Fruit fly (Drosophila melanogaster) whole organism, embryonic: Measurements from ENCODE around the gene spirit.

Source experiments
- Bgb ChIP-seq: fragments of 200-800 bp; sonication (Bioruptor generic); IDR thresholded peaks from 2 replicates; pipeline ENCODE4 v1.3.6; 2022; ENCODE audit warnings: missing biosample characterization, missing genetic modification characterization; ENCODE audit not compliant: partially characterized antibody
- CG10267 ChIP-seq: fragments of 200-800 bp; sonication (Bioruptor generic); optimal IDR thresholded peaks from 2 replicates; lab custom pipeline; 2018; ENCODE audit warnings: missing biosample characterization, mild to moderate bottlenecking, missing genetic modification characterization, moderate library complexity
- CG11398 ChIP-seq: fragments of 200-800 bp; sonication (Bioruptor generic); optimal IDR thresholded peaks from 2 replicates; lab custom pipeline; 2016; ENCODE audit warnings: missing biosample characterization, missing genetic modification characterization
- CG11504 ChIP-seq: fragments of 200-800 bp; sonication (Bioruptor generic); optimal IDR thresholded peaks from 3 replicates; lab custom pipeline; 2019; ENCODE audit warnings: missing biosample characterization, mild to moderate bottlenecking, missing genetic modification characterization, moderate library complexity
- CG12769 ChIP-seq: fragments of 200-800 bp; sonication (Bioruptor generic); optimal IDR thresholded peaks from 2 replicates; lab custom pipeline; 2019; ENCODE audit warnings: missing biosample characterization, mild to moderate bottlenecking, missing genetic modification characterization, moderate library complexity
- CG13894 ChIP-seq: fragments of 200-800 bp; sonication (Bioruptor generic); optimal IDR thresholded peaks from 3 replicates; lab custom pipeline; 2018; ENCODE audit warnings: missing biosample characterization, mild to moderate bottlenecking, missing genetic modification characterization, moderate library complexity
- CG15269 ChIP-seq: fragments of 200-800 bp; sonication (Bioruptor generic); optimal IDR thresholded peaks from 2 replicates; lab custom pipeline; 2018; ENCODE audit warnings: missing biosample characterization, mild to moderate bottlenecking, missing genetic modification characterization, moderate library complexity
- CG1529 ChIP-seq: fragments of 200-800 bp; sonication (Bioruptor generic); optimal IDR thresholded peaks from 3 replicates; lab custom pipeline; 2018; ENCODE audit warnings: missing biosample characterization, missing genetic modification characterization
- CG15514 ChIP-seq: fragments of 200-800 bp; sonication (Bioruptor generic); optimal IDR thresholded peaks from 3 replicates; lab custom pipeline; 2017; ENCODE audit warnings: missing biosample characterization, missing genetic modification characterization, mild to moderate bottlenecking, moderate library complexity, missing genetic modification reagents
- CG31365 ChIP-seq: fragments of 200-800 bp; sonication (Bioruptor generic); optimal IDR thresholded peaks from 2 replicates; lab custom pipeline; 2018; ENCODE audit warnings: missing biosample characterization, mild to moderate bottlenecking, missing genetic modification characterization
- CG4617 ChIP-seq: fragments of 200-800 bp; sonication (Bioruptor generic); optimal IDR thresholded peaks from 3 replicates; lab custom pipeline; 2016; ENCODE audit warnings: missing biosample characterization, missing genetic modification characterization, borderline replicate concordance
- CG4707 ChIP-seq: fragments of 200-800 bp; sonication (Bioruptor generic); optimal IDR thresholded peaks from 2 replicates; lab custom pipeline; 2018; ENCODE audit warnings: missing biosample characterization, mild to moderate bottlenecking, missing genetic modification characterization, moderate library complexity
- CG6689 ChIP-seq: fragments of 200-800 bp; sonication (Bioruptor generic); IDR thresholded peaks from 2 replicates; pipeline ENCODE4 v1.3.6; 2022; ENCODE audit warnings: missing biosample characterization, missing genetic modification characterization
- CG7928 ChIP-seq: fragments of 200-800 bp; sonication (Bioruptor generic); optimal IDR thresholded peaks from 2 replicates; lab custom pipeline; 2017; ENCODE audit warnings: missing biosample characterization, mild to moderate bottlenecking, missing genetic modification characterization
- CHES-1-like ChIP-seq: fragments of 200-800 bp; sonication (Bioruptor generic); optimal IDR thresholded peaks from 2 replicates; lab custom pipeline; 2016; ENCODE audit warnings: missing biosample characterization, missing genetic modification characterization
- CrebB ChIP-seq: fragments of 200-800 bp; sonication (Bioruptor generic); optimal IDR thresholded peaks from 3 replicates; lab custom pipeline; 2018; ENCODE audit warnings: missing biosample characterization, mild to moderate bottlenecking, missing genetic modification characterization
- Dbx ChIP-seq: fragments of 200-800 bp; sonication (Bioruptor generic); IDR thresholded peaks from 3 replicates; pipeline ENCODE4 v1.3.6; 2022; ENCODE audit warnings: missing biosample characterization, missing genetic modification characterization
- Doc2 ChIP-seq: fragments of 200-800 bp; sonication (Bioruptor generic); IDR thresholded peaks from 2 replicates; pipeline ENCODE4 v1.3.6; 2022; ENCODE audit warnings: missing biosample characterization, missing genetic modification characterization
- E2f1 ChIP-seq: fragments of 200-800 bp; sonication (Bioruptor generic); IDR thresholded peaks from 2 replicates; pipeline ENCODE4 v1.3.6; 2022; ENCODE audit warnings: missing biosample characterization, missing genetic modification characterization
- E2f2 ChIP-seq: fragments of 200-800 bp; sonication (Bioruptor generic); IDR thresholded peaks from 2 replicates; pipeline ENCODE4 v1.3.6; 2022; ENCODE audit warnings: missing biosample characterization, missing genetic modification characterization
- HHEX ChIP-seq: fragments of 200-800 bp; sonication (Bioruptor generic); optimal IDR thresholded peaks from 3 replicates; lab custom pipeline; 2017; ENCODE audit warnings: missing biosample characterization, mild to moderate bottlenecking, missing genetic modification characterization, missing genetic modification reagents
- Kr ChIP-seq: fragments of 200-800 bp; sonication (Bioruptor generic); optimal IDR thresholded peaks from 2 replicates; lab custom pipeline; 2017; ENCODE audit warnings: missing biosample characterization, mild to moderate bottlenecking, missing genetic modification characterization
- MESR4 ChIP-seq: fragments of 200-800 bp; sonication (Bioruptor generic); optimal IDR thresholded peaks from 2 replicates; lab custom pipeline; 2018; ENCODE audit warnings: missing biosample characterization, mild to moderate bottlenecking, missing genetic modification characterization, moderate library complexity
- NfI ChIP-seq: fragments of 200-800 bp; sonication (Bioruptor generic); optimal IDR thresholded peaks from 3 replicates; lab custom pipeline; 2018; ENCODE audit warnings: missing biosample characterization, mild to moderate bottlenecking, missing genetic modification characterization, moderate library complexity
- Pdp1 ChIP-seq, 2 experiments: fragments of 200-800 bp; sonication (Bioruptor generic); optimal IDR thresholded peaks; 3 replicates each; lab custom pipeline; 2016; ENCODE audit warnings: missing biosample characterization in 2 of 2, missing genetic modification characterization in 2 of 2, mild to moderate bottlenecking in 1 of 2, moderate library complexity in 1 of 2
- ab ChIP-seq: fragments of 200-800 bp; sonication (Bioruptor generic); optimal IDR thresholded peaks from 2 replicates; lab custom pipeline; 2016; ENCODE audit warnings: missing biosample characterization, missing genetic modification characterization
- ase ChIP-seq: fragments of 200-800 bp; sonication (Bioruptor generic); IDR thresholded peaks from 3 replicates; pipeline ENCODE4 v1.3.6; 2022; ENCODE audit warnings: missing biosample characterization, missing genetic modification characterization
- ato ChIP-seq: fragments of 200-800 bp; sonication (Bioruptor generic); IDR thresholded peaks from 2 replicates; pipeline ENCODE4 v1.3.6; 2022; ENCODE audit warnings: missing biosample characterization, missing genetic modification characterization; ENCODE audit not compliant: partially characterized antibody
- bab2 ChIP-seq: fragments of 200-800 bp; sonication (Bioruptor generic); optimal IDR thresholded peaks from 2 replicates; lab custom pipeline; 2016; ENCODE audit warnings: missing biosample characterization, missing genetic modification characterization
- bcd ChIP-seq: fragments of 200-800 bp; sonication (Bioruptor generic); optimal IDR thresholded peaks from 2 replicates; lab custom pipeline; 2017; ENCODE audit warnings: missing biosample characterization, mild to moderate bottlenecking, missing genetic modification characterization
- cato ChIP-seq: fragments of 200-800 bp; sonication (Bioruptor generic); optimal IDR thresholded peaks from 2 replicates; lab custom pipeline; 2016; ENCODE audit warnings: missing biosample characterization, missing genetic modification characterization, borderline replicate concordance
- cg ChIP-seq: fragments of 200-800 bp; sonication (Bioruptor generic); optimal IDR thresholded peaks from 3 replicates; lab custom pipeline; 2019; ENCODE audit warnings: missing biosample characterization, mild to moderate bottlenecking, missing genetic modification characterization, moderate library complexity
- danr ChIP-seq: fragments of 200-800 bp; sonication (Bioruptor generic); IDR thresholded peaks from 2 replicates; pipeline ENCODE4 v1.3.6; 2022; ENCODE audit warnings: missing biosample characterization, missing genetic modification characterization
- dati ChIP-seq: fragments of 200-800 bp; sonication (Bioruptor generic); IDR thresholded peaks from 2 replicates; pipeline ENCODE4 v1.3.6; 2022; ENCODE audit warnings: missing biosample characterization, missing genetic modification characterization
- dimm ChIP-seq: fragments of 200-800 bp; sonication (Bioruptor generic); IDR thresholded peaks from 2 replicates; pipeline ENCODE4 v1.3.6; 2022; ENCODE audit warnings: missing biosample characterization, missing genetic modification characterization
- ems ChIP-seq: fragments of 200-800 bp; sonication (Bioruptor generic); optimal IDR thresholded peaks from 3 replicates; lab custom pipeline; 2016; ENCODE audit warnings: missing biosample characterization, missing genetic modification characterization
- esg ChIP-seq: fragments of 200-800 bp; sonication (Bioruptor generic); conservative IDR thresholded peaks from 2 replicates; pipeline ENCODE4 v1.3.6; 2022; ENCODE audit warnings: missing biosample characterization, missing genetic modification characterization
- ftz-f1 ChIP-seq: fragments of 200-800 bp; sonication (Bioruptor generic); optimal IDR thresholded peaks from 2 replicates; lab custom pipeline; 2016; ENCODE audit warnings: missing biosample characterization, missing genetic modification characterization
- gcm ChIP-seq: fragments of 200-800 bp; sonication (Bioruptor generic); optimal IDR thresholded peaks from 2 replicates; lab custom pipeline; 2019; ENCODE audit warnings: missing biosample characterization, mild to moderate bottlenecking, missing genetic modification characterization, moderate library complexity
- gcm2 ChIP-seq: fragments of 200-800 bp; sonication (Bioruptor generic); optimal IDR thresholded peaks from 2 replicates; lab custom pipeline; 2016; ENCODE audit warnings: missing biosample characterization, missing genetic modification characterization
- hkb ChIP-seq, 2 experiments: fragments of 200-800 bp in 1 of 2; fragments of >200 bp in 1 of 2; sonication (Bioruptor generic) in 1 of 2; IDR thresholded peaks in 1 of 2; optimal IDR thresholded peaks in 1 of 2; 2 replicates each; pipeline versions ENCODE4 v1.3.6 to Lab custom; 2017 to 2022; ENCODE audit warnings: missing biosample characterization in 1 of 2, missing genetic modification characterization in 1 of 2
- jigr1 ChIP-seq: fragments of 200-800 bp; sonication (Bioruptor generic); IDR thresholded peaks from 3 replicates; pipeline ENCODE4 v1.3.6; 2022; ENCODE audit warnings: missing biosample characterization, missing genetic modification characterization
- maf-S ChIP-seq: fragments of 200-800 bp; sonication (Bioruptor generic); optimal IDR thresholded peaks from 2 replicates; lab custom pipeline; 2016; ENCODE audit warnings: missing biosample characterization, missing genetic modification characterization
- nau ChIP-seq: fragments of 200-800 bp; sonication (Bioruptor generic); optimal IDR thresholded peaks from 3 replicates; lab custom pipeline; 2017; ENCODE audit warnings: missing biosample characterization, mild to moderate bottlenecking, missing genetic modification characterization, missing genetic modification reagents
- nerfin-1 ChIP-seq: fragments of 200-800 bp; sonication (Bioruptor generic); optimal IDR thresholded peaks from 3 replicates; lab custom pipeline; 2019; ENCODE audit warnings: missing biosample characterization, mild to moderate bottlenecking, missing genetic modification characterization, moderate library complexity
- nmo ChIP-seq: fragments of 200-800 bp; sonication (Bioruptor generic); optimal IDR thresholded peaks from 2 replicates; lab custom pipeline; 2018; ENCODE audit warnings: missing biosample characterization, mild to moderate bottlenecking, missing genetic modification characterization, moderate library complexity
- pho ChIP-seq: fragments of 200-800 bp; sonication (Bioruptor generic); optimal IDR thresholded peaks from 2 replicates; lab custom pipeline; 2016; ENCODE audit warnings: missing biosample characterization, missing genetic modification characterization
- pita ChIP-seq: fragments of 200-800 bp; sonication (Bioruptor generic); optimal IDR thresholded peaks from 2 replicates; lab custom pipeline; 2017; ENCODE audit warnings: missing biosample characterization, mild to moderate bottlenecking, missing genetic modification characterization
- salm ChIP-seq: fragments of 200-800 bp; sonication (Bioruptor generic); optimal IDR thresholded peaks from 2 replicates; lab custom pipeline; 2018; ENCODE audit warnings: missing biosample characterization, mild to moderate bottlenecking, missing genetic modification characterization
- trem ChIP-seq: fragments of 200-800 bp; optimal IDR thresholded peaks from 3 replicates; lab custom pipeline; 2019; ENCODE audit warnings: missing biosample characterization, mild to moderate bottlenecking, missing genetic modification characterization, moderate library complexity

The spirit gene

dm6 chrX:8588607-8589171 lies 15.3 kb upstream of the spirit start, which contains the start of gene CG12081 (continued):
- TF ChIP-seq CG10267 (tag; lab: Kevin White, UChicago) (peak; percentile 22), Dbx (GFP tag; lab: Robert Waterston, UW) (peak; percentile 43; the same call in 1 of the 3 replicates), jigr1 (GFP tag; lab: Robert Waterston, UW) (no peak), bcd (GFP tag; lab: Kevin White, UChicago) (no peak), trem (tag; lab: Kevin White, UChicago) (peak; percentile 53), HHEX (GFP tag; lab: Kevin White, UChicago) (no peak), nerfin-1 (no peak), CG7928 (peak; percentile 28), ftz-f1 (GFP tag; lab: Kevin White, UChicago) (peak; percentile 94), CG4617 (peak; percentile 63), nau (GFP tag; lab: Kevin White, UChicago) (no peak), CG6689 (GFP tag; lab: Robert Waterston, UW) (no peak), cg (peak; percentile 33), CG11504 (tag; lab: Kevin White, UChicago) (no peak), CG15269 (tag; lab: Kevin White, UChicago) (no peak), ab (GFP tag; lab: Kevin White, UChicago) (no peak), cato (GFP tag; lab: Kevin White, UChicago) (no peak), CG31365 (no peak), E2f1 (GFP tag; lab: Robert Waterston, UW) (no peak), nmo (peak; percentile 35), MESR4 (GFP tag; lab: Kevin White, UChicago) (peak; percentile 86), dimm (GFP tag; lab: Robert Waterston, UW) (no peak), Kr (GFP tag; lab: Kevin White, UChicago) (no peak), pita (no peak), gcm2 (GFP tag; lab: Kevin White, UChicago) (no peak), CG12769 (tag; lab: Kevin White, UChicago) (no peak), maf-S (GFP tag; lab: Kevin White, UChicago) (no peak), pho (no peak), salm (tag; lab: Kevin White, UChicago) (no peak), hkb (optimal IDR thresholded peaks at IDR 0.05; lab: Kevin White, UChicago) (no peak), hkb (GFP tag; IDR thresholded peaks at IDR 0.05; lab: Robert Waterston, UW) (no peak), E2f2 (GFP tag; lab: Robert Waterston, UW) (peak; percentile 75), CG1529 (no peak), CHES-1-like (GFP tag; lab: Kevin White, UChicago) (no peak), Doc2 (GFP tag; lab: Robert Waterston, UW) (no peak), NfI (no peak), CG13894 (tag; lab: Kevin White, UChicago) (no peak), CG4707 (no peak), ems (no peak), dati (GFP tag; lab: Robert Waterston, UW) (no peak), ase (GFP tag; lab: Robert Waterston, UW) (no peak), esg (GFP tag; lab: Robert Waterston, UW) (no peak), Bgb (GFP tag; lab: Robert Waterston, UW) (peak; percentile 95), CrebB (no peak), bab2 (no peak), ato (GFP tag; lab: Robert Waterston, UW) (peak; percentile 75), danr (GFP tag; lab: Robert Waterston, UW) (no peak), CG11398 (GFP tag; lab: Kevin White, UChicago) (no peak), gcm (no peak), Pdp1 (GFP tag; optimal IDR thresholded peaks at IDR 0.05; lab: Kevin White, UChicago) (peak in 1 of 2 experiments; percentile 11), CG15514 (GFP tag; lab: Kevin White, UChicago) (peak; percentile 79)
